Fruit fly (Drosophila melanogaster) whole organism, wandering third instar larva: Measurements from ENCODE around the gene Spn28Da.

Source experiments
- Abd-B ChIP-seq: fragments of >200 bp; optimal IDR thresholded peaks from 2 replicates; lab custom pipeline; 2017; ENCODE audit warnings: missing biosample characterization, missing genetic modification characterization
- CG32264 ChIP-seq: fragments of 200-800 bp; sonication (Bioruptor generic); optimal IDR thresholded peaks from 2 replicates; lab custom pipeline; 2016; ENCODE audit warnings: missing biosample characterization, missing genetic modification characterization
- CG9705 ChIP-seq: fragments of 200-800 bp; sonication (Bioruptor generic); optimal IDR thresholded peaks from 2 replicates; lab custom pipeline; 2018; ENCODE audit warnings: missing biosample characterization, mild to moderate bottlenecking, missing genetic modification characterization
- CrebA ChIP-seq: fragments of 200-800 bp; sonication (Bioruptor generic); optimal IDR thresholded peaks from 2 replicates; lab custom pipeline; 2016; ENCODE audit warnings: missing biosample characterization, mild to moderate bottlenecking, missing genetic modification characterization, borderline replicate concordance
- Dfd ChIP-seq: fragments of >200 bp; optimal IDR thresholded peaks from 2 replicates; lab custom pipeline; 2017; ENCODE audit warnings: missing biosample characterization, missing genetic modification characterization
- Dif ChIP-seq: fragments of 200-275, 200-300 bp; sonication (Bioruptor generic); optimal IDR thresholded peaks from 2 replicates; lab custom pipeline; 2018; ENCODE audit warnings: missing biosample characterization, missing genetic modification characterization; ENCODE audit not compliant: partially characterized antibody
- GATAd ChIP-seq: sonication (Bioruptor generic); optimal IDR thresholded peaks from 2 replicates; lab custom pipeline; 2016; ENCODE audit warnings: missing biosample characterization, missing genetic modification characterization
- Hnf4 ChIP-seq: fragments of 200-800 bp; sonication (Bioruptor generic); optimal IDR thresholded peaks from 2 replicates; lab custom pipeline; 2016; ENCODE audit warnings: missing biosample characterization, mild to moderate bottlenecking, missing genetic modification characterization
- Hr78 ChIP-seq: fragments of >200 bp; optimal IDR thresholded peaks from 2 replicates; lab custom pipeline; 2017; ENCODE audit warnings: missing biosample characterization, missing genetic modification characterization
- Hr83 ChIP-seq: fragments of 200-300 bp; sonication (Bioruptor generic); optimal IDR thresholded peaks from 2 replicates; lab custom pipeline; 2016; ENCODE audit warnings: missing biosample characterization, mild to moderate bottlenecking, missing genetic modification characterization, moderate library complexity; ENCODE audit not compliant: poor library complexity, severe bottlenecking
- Jra ChIP-seq: sonication (Bioruptor generic); optimal IDR thresholded peaks from 2 replicates; lab custom pipeline; 2016; ENCODE audit warnings: missing biosample characterization, missing genetic modification characterization
- Mio ChIP-seq: sonication (Bioruptor generic); optimal IDR thresholded peaks from 2 replicates; lab custom pipeline; 2016; ENCODE audit warnings: missing biosample characterization, missing genetic modification characterization
- Myc ChIP-seq: fragments of >200 bp; optimal IDR thresholded peaks from 2 replicates; lab custom pipeline; 2017
- OdsH ChIP-seq: fragments of 200-800 bp; sonication (Bioruptor generic); optimal IDR thresholded peaks from 2 replicates; lab custom pipeline; 2016; ENCODE audit warnings: missing biosample characterization, mild to moderate bottlenecking, missing genetic modification characterization
- Rel ChIP-seq, 2 experiments: fragments of 200-800 bp; sonication (Bioruptor generic) in 1 of 2; optimal IDR thresholded peaks; 2 replicates in 1 of 2; 3 replicates in 1 of 2; lab custom pipeline; 2016 to 2019; ENCODE audit warnings: mild to moderate bottlenecking in 2 of 2, missing biosample characterization in 2 of 2, missing genetic modification characterization in 2 of 2, moderate library complexity in 1 of 2
- Sp1 ChIP-seq: fragments of 200-800 bp; sonication (Bioruptor generic); optimal IDR thresholded peaks from 3 replicates; lab custom pipeline; 2019; ENCODE audit warnings: missing biosample characterization, mild to moderate bottlenecking, missing genetic modification characterization, moderate library complexity
- Vsx2 ChIP-seq: fragments of 200-300, 225-300 bp; sonication (Bioruptor generic); optimal IDR thresholded peaks from 2 replicates; lab custom pipeline; 2018; ENCODE audit warnings: missing biosample characterization, missing genetic modification characterization; ENCODE audit not compliant: partially characterized antibody
- brk ChIP-seq: fragments of 200-800 bp; sonication (Bioruptor generic); optimal IDR thresholded peaks from 2 replicates; lab custom pipeline; 2016; ENCODE audit warnings: missing biosample characterization, mild to moderate bottlenecking, missing genetic modification characterization
- dl ChIP-seq, 2 experiments: fragments of 175-275, 200-275 bp in 1 of 2; fragments of 200-275 bp in 1 of 2; sonication (Bioruptor generic); optimal IDR thresholded peaks; lab custom pipeline; 2018; ENCODE audit warnings: mild to moderate bottlenecking in 2 of 2, missing biosample characterization in 2 of 2, missing genetic modification characterization in 2 of 2, moderate library complexity in 2 of 2; ENCODE audit not compliant: partially characterized antibody in 2 of 2, insufficient read depth in 1 of 2
- dmrt93B ChIP-seq: fragments of 200-800 bp; sonication (Bioruptor generic); optimal IDR thresholded peaks from 2 replicates; lab custom pipeline; 2018; ENCODE audit warnings: missing biosample characterization, mild to moderate bottlenecking, missing genetic modification characterization
- dsf ChIP-seq: sonication (Bioruptor generic); optimal IDR thresholded peaks from 2 replicates; lab custom pipeline; 2016; ENCODE audit warnings: missing biosample characterization, missing genetic modification characterization, borderline replicate concordance
- ey ChIP-seq: fragments of 200-800 bp; sonication (Bioruptor generic); optimal IDR thresholded peaks from 2 replicates; lab custom pipeline; 2016; ENCODE audit warnings: missing biosample characterization, missing genetic modification characterization
- fru ChIP-seq: fragments of 200-800 bp; sonication (Bioruptor generic); optimal IDR thresholded peaks from 3 replicates; lab custom pipeline; 2016; ENCODE audit warnings: missing biosample characterization, mild to moderate bottlenecking, missing genetic modification characterization
- jim ChIP-seq: fragments of 175-275, 200-325 bp; sonication (Bioruptor generic); optimal IDR thresholded peaks from 2 replicates; lab custom pipeline; 2016; ENCODE audit warnings: missing biosample characterization, mild to moderate bottlenecking, missing genetic modification characterization
- lola ChIP-seq: fragments of >200 bp; optimal IDR thresholded peaks from 2 replicates; lab custom pipeline; 2017; ENCODE audit warnings: missing biosample characterization, missing genetic modification characterization
- pan ChIP-seq: fragments of >200 bp; optimal IDR thresholded peaks from 2 replicates; lab custom pipeline; 2017
- sv ChIP-seq: fragments of 200-800 bp; sonication (Bioruptor generic); optimal IDR thresholded peaks from 3 replicates; lab custom pipeline; 2016; ENCODE audit warnings: missing biosample characterization, missing genetic modification characterization
- tai ChIP-seq: sonication (Bioruptor generic); optimal IDR thresholded peaks from 2 replicates; lab custom pipeline; 2016; ENCODE audit warnings: missing biosample characterization, missing genetic modification characterization
- woc ChIP-seq: sonication (Bioruptor generic); optimal IDR thresholded peaks from 2 replicates; lab custom pipeline; 2016; ENCODE audit warnings: missing biosample characterization, mild to moderate bottlenecking, missing genetic modification characterization

Gene Spn28Da

DNA sequence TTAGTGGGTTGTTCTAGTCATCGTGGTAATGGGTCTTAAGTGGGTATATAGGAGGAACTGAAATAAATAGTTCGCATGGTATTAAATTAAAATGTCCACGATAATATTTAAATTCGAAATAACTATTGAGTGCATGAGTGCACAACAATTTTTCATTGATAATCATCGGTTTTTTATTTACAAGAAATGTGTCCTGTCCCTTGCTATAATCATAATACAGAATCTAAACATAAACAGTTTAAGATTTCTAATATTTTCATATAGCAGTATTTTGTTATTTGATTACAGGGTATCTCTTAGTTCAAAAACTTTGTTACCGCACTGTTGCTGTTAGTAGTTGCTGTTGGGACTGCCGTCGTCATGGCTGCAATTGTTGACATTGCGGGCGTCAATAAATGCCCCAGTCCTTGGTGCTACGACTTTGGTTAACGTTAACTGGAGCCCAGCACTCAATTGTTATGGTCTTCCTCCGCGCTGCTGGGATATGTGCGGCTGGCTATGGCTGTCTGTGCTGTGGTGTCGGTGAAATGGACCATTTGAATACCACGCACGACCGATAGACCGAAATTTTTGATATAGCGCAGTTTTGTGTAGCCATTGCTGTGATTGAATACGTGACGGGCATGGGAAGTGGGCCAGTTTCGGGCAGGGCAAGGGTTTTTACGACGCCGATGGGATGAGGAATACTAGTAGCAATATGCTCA is 17.0 kb downstream of the Spn28Da start:
- TF ChIP-seq CG32264 (GFP tag; lab: Kevin White, UChicago) (no peak), tai (no peak), lola (no peak), sv (GFP tag; lab: Kevin White, UChicago) (peak; percentile 17), jim (GFP tag; lab: Kevin White, UChicago) (no peak)

DNA sequence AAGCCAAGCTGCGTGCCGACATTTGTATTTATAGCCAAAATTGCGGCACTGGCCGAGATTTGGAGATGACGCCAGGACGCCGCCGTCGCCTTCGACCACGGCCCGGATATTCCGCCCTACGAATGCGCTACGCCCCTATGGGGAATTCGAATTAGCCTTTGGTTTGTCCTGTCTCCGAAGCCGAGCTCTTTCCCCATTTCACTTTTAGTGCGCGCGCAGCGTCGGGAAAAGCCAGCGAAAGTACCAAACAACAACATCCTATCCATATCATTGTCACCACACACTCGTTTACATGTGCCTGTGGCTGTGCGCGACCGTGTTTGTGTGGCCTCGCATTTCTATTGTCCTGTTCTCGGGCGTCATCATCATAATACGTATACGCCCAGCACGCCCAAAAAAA is 17.6 kb downstream of the Spn28Da start, which contains the start of gene Proc:
Proc (minus strand) TSS at position 101 of the 400 bp plus-strand sequence.
- TF ChIP-seq Abd-B = no peak
- TF ChIP-seq CG32264 (GFP tag; lab: Kevin White, UChicago) = no peak
- no peak for TF ChIP-seq Vsx2 (GFP tag; lab: Kevin White, UChicago)
- no peak for TF ChIP-seq OdsH (GFP tag; lab: Kevin White, UChicago)
- TF ChIP-seq ey (GFP tag; lab: Kevin White, UChicago) = no peak
- TF ChIP-seq Hr83 (GFP tag; lab: Kevin White, UChicago) = no peak
- TF ChIP-seq lola = no peak
- TF ChIP-seq dmrt93B = no peak
- TF ChIP-seq Jra = no peak
- no peak for TF ChIP-seq dsf (GFP tag; lab: Kevin White, UChicago)
- no peak for TF ChIP-seq dl (GFP tag; optimal IDR thresholded peaks at IDR 0.05; lab: Kevin White, UChicago; ENCODE audit: insufficient read depth in 1 of 2, partially characterized antibody in 2 of 2)
- TF ChIP-seq Sp1 (GFP tag; lab: Kevin White, UChicago) = no peak
- TF ChIP-seq Myc (lab: Kevin White, UChicago) = no peak
- TF ChIP-seq GATAd (GFP tag; lab: Kevin White, UChicago) = no peak
- TF ChIP-seq Rel (GFP tag; optimal IDR thresholded peaks at IDR 0.05; lab: Kevin White, UChicago) = no peak
- TF ChIP-seq Rel (tag; optimal IDR thresholded peaks at IDR 0.05; lab: Kevin White, UChicago) = no peak
- no peak for TF ChIP-seq Hr78 (GFP tag; lab: Kevin White, UChicago)
- TF ChIP-seq Dif (GFP tag; lab: Kevin White, UChicago) = no peak
- TF ChIP-seq Mio = no peak
- TF ChIP-seq sv (GFP tag; lab: Kevin White, UChicago) = no peak
- no peak for TF ChIP-seq Hnf4 (GFP tag; lab: Kevin White, UChicago)

DNA sequence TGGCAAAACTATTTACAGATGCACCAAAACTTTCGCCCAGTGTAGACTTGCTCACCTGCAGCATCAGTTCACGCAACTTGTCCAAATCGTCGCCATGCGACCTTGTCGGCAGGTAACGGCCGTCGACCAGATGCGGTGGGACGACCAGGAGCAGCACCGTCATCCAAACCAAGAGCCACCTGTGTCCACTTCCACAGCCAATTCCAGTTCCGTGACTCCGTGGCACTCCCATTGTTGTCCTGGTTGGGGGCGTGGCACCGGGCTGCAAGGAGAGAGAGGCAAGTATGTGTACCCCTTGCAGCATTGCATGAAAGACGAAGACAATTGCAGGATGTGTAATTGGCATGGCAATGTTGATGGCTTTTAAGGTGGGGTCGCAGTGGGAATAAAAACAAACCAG is 18.7 kb downstream of the Spn28Da start:
- no peak for TF ChIP-seq pan
- no peak for TF ChIP-seq CG9705 (GFP tag; lab: Kevin White, UChicago)
- no peak for TF ChIP-seq dmrt93B

DNA sequence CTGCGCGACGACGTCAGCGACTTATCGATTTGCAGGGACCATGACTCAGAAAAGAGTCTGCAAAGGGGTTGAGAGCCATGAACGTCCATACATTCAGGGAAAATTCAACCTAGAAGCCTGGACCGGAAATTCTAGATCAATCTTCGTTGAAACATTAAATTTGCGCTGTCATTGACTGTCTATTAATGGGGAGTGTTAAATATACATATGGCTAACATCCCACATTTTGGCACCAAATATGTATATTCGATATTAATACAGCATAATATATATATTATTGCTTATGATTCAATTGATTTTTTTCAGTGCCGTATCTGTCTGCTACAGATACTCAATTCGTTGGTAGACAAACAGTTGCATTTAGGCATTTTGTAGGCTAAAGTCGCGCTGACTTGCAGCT is 20.3 kb downstream of the Spn28Da start:
- TF ChIP-seq CrebA (GFP tag; lab: Kevin White, UChicago) (no peak), woc (GFP tag; lab: Kevin White, UChicago) (no peak), ey (GFP tag; lab: Kevin White, UChicago) (no peak), pan (no peak)

DNA sequence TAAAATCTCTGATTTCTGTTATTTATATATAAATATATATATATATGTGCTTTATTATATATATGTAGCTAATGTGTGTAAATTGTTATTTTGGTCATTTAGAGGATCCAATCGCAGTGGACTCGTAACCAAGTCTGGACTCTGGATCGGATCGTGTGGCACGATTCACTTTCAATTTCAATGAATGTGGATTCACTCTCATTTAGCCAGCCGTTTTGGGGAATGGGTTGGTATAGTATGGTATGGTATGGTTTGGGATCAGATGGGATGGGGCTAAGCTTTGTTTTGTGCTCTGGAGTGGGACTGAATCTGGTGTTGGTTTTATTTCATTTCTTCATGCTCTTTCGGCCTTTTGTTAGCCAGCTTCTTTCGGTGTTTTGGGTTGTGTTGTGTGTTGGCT is 27.2 kb downstream of the Spn28Da start:
- TF ChIP-seq Hr83 (GFP tag; lab: Kevin White, UChicago) = no peak
- no peak for TF ChIP-seq Rel (GFP tag; optimal IDR thresholded peaks at IDR 0.05; lab: Kevin White, UChicago)
- TF ChIP-seq Rel (tag; optimal IDR thresholded peaks at IDR 0.05; lab: Kevin White, UChicago) = no peak
- TF ChIP-seq jim (GFP tag; lab: Kevin White, UChicago) = no peak
- no peak for TF ChIP-seq Dif (GFP tag; lab: Kevin White, UChicago)
- no peak for TF ChIP-seq ey (GFP tag; lab: Kevin White, UChicago)
- no peak for TF ChIP-seq Jra
- TF ChIP-seq brk (GFP tag; lab: Kevin White, UChicago) = no peak
- TF ChIP-seq CG9705 (GFP tag; lab: Kevin White, UChicago) = no peak
- TF ChIP-seq, all 38 proteins: peak for 0

DNA sequence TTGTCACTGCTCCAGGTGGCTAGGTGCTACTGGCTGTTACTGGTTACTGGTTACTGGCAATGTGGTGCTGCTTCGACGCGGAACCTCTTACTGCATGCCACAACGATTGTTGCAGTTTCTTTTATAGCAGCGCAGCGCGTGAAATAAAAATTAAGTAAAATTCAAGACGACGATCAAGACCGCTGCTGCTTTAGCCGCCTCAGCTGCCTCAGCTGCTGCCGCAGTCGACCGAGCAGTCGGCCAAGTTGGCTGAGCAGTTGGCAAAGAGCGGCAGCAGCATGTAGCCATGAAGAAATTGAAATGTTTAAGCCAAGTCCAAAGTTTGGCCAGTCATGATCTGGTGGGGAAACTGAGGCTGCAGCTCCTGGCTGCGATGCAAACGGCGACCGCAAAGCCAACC is 28.2 kb downstream of the Spn28Da start, which contains the start of gene TwdlE:
TwdlE (minus strand) TSS at position 101 of the 400 bp plus-strand sequence.
- no peak for TF ChIP-seq woc (GFP tag; lab: Kevin White, UChicago)
- no peak for TF ChIP-seq dsf (GFP tag; lab: Kevin White, UChicago)
- no peak for TF ChIP-seq Hr78 (GFP tag; lab: Kevin White, UChicago)
- no peak for TF ChIP-seq Abd-B
- no peak for TF ChIP-seq Dfd (GFP tag; lab: Kevin White, UChicago)
- no peak for TF ChIP-seq fru
- TF ChIP-seq Vsx2 (GFP tag; lab: Kevin White, UChicago) = no peak
